Worm (Caenorhabditis elegans): Measurements from ENCODE around the gene F53E10.5.

DNA sequence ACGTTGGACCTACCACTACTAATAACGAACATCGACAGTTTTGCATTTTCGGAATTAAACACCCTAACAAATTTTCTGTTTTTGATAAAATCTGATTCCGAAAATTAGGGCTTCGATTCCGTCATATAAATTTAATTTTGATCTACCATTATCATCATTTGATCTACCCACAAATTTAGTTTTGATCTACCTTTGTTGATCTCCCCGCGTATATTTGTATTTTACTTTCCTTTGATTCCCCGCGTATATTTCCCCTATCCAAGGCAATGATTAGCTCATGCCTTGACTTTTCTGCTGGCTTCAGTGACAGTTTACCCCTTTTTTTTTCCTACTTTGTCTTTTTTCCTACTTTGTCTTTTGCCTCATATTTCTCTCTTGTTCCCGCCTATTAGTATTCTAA is 8.9 kb downstream of the F53E10.5 start:
- no peak for TF ChIP-seq ceh-82 (tag; optimal IDR thresholded peaks at IDR 0.05)
- TF ChIP-seq egl-27 (tag; optimal IDR thresholded peaks at IDR 0.05), result no peak
- TF ChIP-seq ztf-11 (tag; optimal IDR thresholded peaks at IDR 0.05), result no peak
- no peak for TF ChIP-seq nhr-76 (tag; optimal IDR thresholded peaks at IDR 0.05)

All from whole organism, L3 larva.